Fruit fly (Drosophila melanogaster) whole organism, embryonic: ENCODE results near the gene cpb.

Experiments
- CG7839 ChIP-seq: fragments of 200-800 bp; sonication (Bioruptor generic); optimal IDR thresholded peaks from 3 replicates; lab custom pipeline; 2018; ENCODE audit warnings: missing biosample characterization, mild to moderate bottlenecking, missing genetic modification characterization, moderate library complexity
- ap ChIP-seq: fragments of 200-800 bp; sonication (Bioruptor generic); IDR thresholded peaks from 2 replicates; pipeline ENCODE4 v1.3.6; 2022; ENCODE audit warnings: missing biosample characterization, missing genetic modification characterization
- prd ChIP-seq, 3 experiments: fragments of >200 bp in 2 of 3; fragments of 200-800 bp in 1 of 3; sonication (Bioruptor generic) in 1 of 3; optimal IDR thresholded peaks in 2 of 3; IDR thresholded peaks in 1 of 3; 2 replicates in 2 of 3; 3 replicates in 1 of 3; pipeline versions ENCODE4 v1.3.6 to Lab custom; 2017 to 2022; ENCODE audit warnings: missing biosample characterization in 1 of 3, missing genetic modification characterization in 1 of 3
- toy ChIP-seq: fragments of 200-800 bp; sonication (Bioruptor generic); IDR thresholded peaks from 2 replicates; pipeline ENCODE4 v1.3.6; 2022; ENCODE audit warnings: missing biosample characterization, missing genetic modification characterization
- trem ChIP-seq: fragments of 200-800 bp; optimal IDR thresholded peaks from 3 replicates; lab custom pipeline; 2019; ENCODE audit warnings: missing biosample characterization, mild to moderate bottlenecking, missing genetic modification characterization, moderate library complexity

dm6 chr2L:1709316-1709715, 4.6 kb downstream of the cpb start:
- no peak for TF ChIP-seq CG7839 (tag; lab: Kevin White, UChicago)
- no peak for TF ChIP-seq toy (GFP tag; lab: Robert Waterston, UW)
- no peak for TF ChIP-seq trem (tag; lab: Kevin White, UChicago)
- no peak for TF ChIP-seq prd (optimal IDR thresholded peaks at IDR 0.05; lab: Kevin White, UChicago)
- TF ChIP-seq prd (GFP tag; IDR thresholded peaks at IDR 0.05; lab: Robert Waterston, UW), result no peak
- no peak for TF ChIP-seq ap
